Fruit fly (Drosophila melanogaster) whole organism, embryonic: Measurements from ENCODE around the gene Unc50.

ENCODE experiments used
- Asciz ChIP-seq: fragments of 200-800 bp; sonication (Bioruptor generic); optimal IDR thresholded peaks from 2 replicates; lab custom pipeline; 2017; ENCODE audit warnings: missing biosample characterization, mild to moderate bottlenecking, missing genetic modification characterization, missing genetic modification reagents
- CG10267 ChIP-seq: fragments of 200-800 bp; sonication (Bioruptor generic); optimal IDR thresholded peaks from 2 replicates; lab custom pipeline; 2018; ENCODE audit warnings: missing biosample characterization, mild to moderate bottlenecking, missing genetic modification characterization, moderate library complexity
- CG10366 ChIP-seq: fragments of 200-800 bp; sonication (Bioruptor generic); IDR thresholded peaks from 2 replicates; pipeline ENCODE4 v1.3.6; 2022; ENCODE audit warnings: missing biosample characterization, missing genetic modification characterization
- CG10565 ChIP-seq: fragments of 200-800 bp; sonication (Bioruptor generic); optimal IDR thresholded peaks from 3 replicates; lab custom pipeline; 2016; ENCODE audit warnings: missing biosample characterization, mild to moderate bottlenecking, missing genetic modification characterization
- CG11093 ChIP-seq: fragments of 200-800 bp; sonication (Bioruptor generic); IDR thresholded peaks from 3 replicates; pipeline ENCODE4 v1.3.6; 2022; ENCODE audit warnings: missing biosample characterization, missing genetic modification characterization
- CG11398 ChIP-seq: fragments of 200-800 bp; sonication (Bioruptor generic); optimal IDR thresholded peaks from 2 replicates; lab custom pipeline; 2016; ENCODE audit warnings: missing biosample characterization, missing genetic modification characterization
- CG11560 ChIP-seq: fragments of 200-800 bp; sonication (Bioruptor generic); IDR thresholded peaks from 3 replicates; pipeline ENCODE4 v1.3.6; 2022; ENCODE audit warnings: missing biosample characterization, missing genetic modification characterization
- CG12219 ChIP-seq: fragments of 200-800 bp; sonication (Bioruptor generic); optimal IDR thresholded peaks from 3 replicates; lab custom pipeline; 2018; ENCODE audit warnings: missing biosample characterization, mild to moderate bottlenecking, missing genetic modification characterization
- CG1529 ChIP-seq: fragments of 200-800 bp; sonication (Bioruptor generic); optimal IDR thresholded peaks from 3 replicates; lab custom pipeline; 2018; ENCODE audit warnings: missing biosample characterization, missing genetic modification characterization
- CG17802 ChIP-seq: fragments of 200-800 bp; sonication (Bioruptor generic); optimal IDR thresholded peaks from 2 replicates; lab custom pipeline; 2018; ENCODE audit warnings: missing biosample characterization, mild to moderate bottlenecking, missing genetic modification characterization, moderate library complexity
- CG2712 ChIP-seq: fragments of 200-800 bp; optimal IDR thresholded peaks from 3 replicates; lab custom pipeline; 2019; ENCODE audit warnings: missing biosample characterization, mild to moderate bottlenecking, missing genetic modification characterization, moderate library complexity
- CG30020 ChIP-seq: fragments of 200-800 bp; optimal IDR thresholded peaks from 2 replicates; lab custom pipeline; 2019; ENCODE audit warnings: missing biosample characterization, mild to moderate bottlenecking, missing genetic modification characterization, moderate library complexity
- CG3995 ChIP-seq: fragments of 200-800 bp; sonication (Bioruptor generic); optimal IDR thresholded peaks from 3 replicates; lab custom pipeline; 2016; ENCODE audit warnings: missing biosample characterization, missing genetic modification characterization
- CG4707 ChIP-seq: fragments of 200-800 bp; sonication (Bioruptor generic); optimal IDR thresholded peaks from 2 replicates; lab custom pipeline; 2018; ENCODE audit warnings: missing biosample characterization, mild to moderate bottlenecking, missing genetic modification characterization, moderate library complexity
- CG4854 ChIP-seq: fragments of 200-800 bp; sonication (Bioruptor generic); optimal IDR thresholded peaks from 2 replicates; lab custom pipeline; 2016; ENCODE audit warnings: missing biosample characterization, missing genetic modification characterization, inconsistent platforms
- CG5953 ChIP-seq: fragments of 200-800 bp; sonication (Bioruptor generic); IDR thresholded peaks from 2 replicates; pipeline ENCODE4 v1.3.6; 2022; ENCODE audit warnings: missing biosample characterization, missing genetic modification characterization
- CG6175 ChIP-seq: fragments of 200-800 bp; sonication (Bioruptor generic); IDR thresholded peaks from 3 replicates; pipeline ENCODE4 v1.3.6; 2022; ENCODE audit warnings: missing biosample characterization, missing genetic modification characterization
- CG8388 ChIP-seq: fragments of 200-800 bp; sonication (Bioruptor generic); optimal IDR thresholded peaks from 2 replicates; lab custom pipeline; 2019; ENCODE audit warnings: missing biosample characterization, mild to moderate bottlenecking, missing genetic modification characterization, moderate library complexity
- CG8924 ChIP-seq: fragments of 200-800 bp; optimal IDR thresholded peaks from 3 replicates; lab custom pipeline; 2019; ENCODE audit warnings: missing biosample characterization, mild to moderate bottlenecking, missing genetic modification characterization, moderate library complexity
- CG8944 ChIP-seq: fragments of 200-800 bp; sonication (Bioruptor generic); optimal IDR thresholded peaks from 3 replicates; lab custom pipeline; 2016; ENCODE audit warnings: missing biosample characterization, missing genetic modification characterization
- CG9876 ChIP-seq: fragments of 200-800 bp; sonication (Bioruptor generic); optimal IDR thresholded peaks from 2 replicates; lab custom pipeline; 2016; ENCODE audit warnings: missing biosample characterization, missing genetic modification characterization
- D ChIP-seq, 2 experiments: fragments of 200-800 bp in 1 of 2; fragments of >200 bp in 1 of 2; sonication (Bioruptor generic) in 1 of 2; optimal IDR thresholded peaks; 2 replicates in 1 of 2; 3 replicates in 1 of 2; lab custom pipeline; 2017; ENCODE audit warnings: mild to moderate bottlenecking in 1 of 2, missing biosample characterization in 1 of 2, missing genetic modification characterization in 1 of 2, missing genetic modification reagents in 1 of 2
- D19A ChIP-seq: fragments of 200-800 bp; optimal IDR thresholded peaks from 3 replicates; lab custom pipeline; 2019; ENCODE audit warnings: missing biosample characterization, mild to moderate bottlenecking, missing genetic modification characterization, moderate library complexity
- Dbx ChIP-seq: fragments of 200-800 bp; sonication (Bioruptor generic); IDR thresholded peaks from 3 replicates; pipeline ENCODE4 v1.3.6; 2022; ENCODE audit warnings: missing biosample characterization, missing genetic modification characterization
- Dip3 ChIP-seq: fragments of 200-800 bp; sonication (Bioruptor generic); optimal IDR thresholded peaks from 3 replicates; lab custom pipeline; 2016; ENCODE audit warnings: missing biosample characterization, missing genetic modification characterization
- HmgD ChIP-seq: fragments of 200-800 bp; sonication (Bioruptor generic); optimal IDR thresholded peaks from 3 replicates; lab custom pipeline; 2016; ENCODE audit warnings: missing biosample characterization, missing genetic modification characterization
- NK7.1 ChIP-seq: fragments of 200-800 bp; sonication (Bioruptor generic); optimal IDR thresholded peaks from 3 replicates; lab custom pipeline; 2016; ENCODE audit warnings: missing biosample characterization, missing genetic modification characterization
- Sox100B ChIP-seq: fragments of 200-800 bp; sonication (Bioruptor generic); optimal IDR thresholded peaks from 3 replicates; lab custom pipeline; 2018; ENCODE audit warnings: missing biosample characterization, mild to moderate bottlenecking, missing genetic modification characterization
- Tbp ChIP-seq: fragments of >200 bp; optimal IDR thresholded peaks from 2 replicates; lab custom pipeline; 2018; ENCODE audit warnings: missing biosample characterization, missing genetic modification characterization
- bcd ChIP-seq: fragments of 200-800 bp; sonication (Bioruptor generic); optimal IDR thresholded peaks from 2 replicates; lab custom pipeline; 2017; ENCODE audit warnings: missing biosample characterization, mild to moderate bottlenecking, missing genetic modification characterization
- cg ChIP-seq: fragments of 200-800 bp; sonication (Bioruptor generic); optimal IDR thresholded peaks from 3 replicates; lab custom pipeline; 2019; ENCODE audit warnings: missing biosample characterization, mild to moderate bottlenecking, missing genetic modification characterization, moderate library complexity
- chinmo ChIP-seq: fragments of 200-800 bp; sonication (Bioruptor generic); IDR thresholded peaks from 4 replicates; pipeline ENCODE4 v1.3.6; 2022; ENCODE audit warnings: missing biosample characterization, missing genetic modification characterization; ENCODE audit not compliant: partially characterized antibody
- chn ChIP-seq: fragments of 200-800 bp; sonication (Bioruptor generic); optimal IDR thresholded peaks from 2 replicates; lab custom pipeline; 2016; ENCODE audit warnings: missing biosample characterization, missing genetic modification characterization
- ci ChIP-seq: fragments of 200-800 bp; sonication (Bioruptor generic); IDR thresholded peaks from 3 replicates; pipeline ENCODE4 v1.3.6; 2022; ENCODE audit warnings: missing biosample characterization, missing genetic modification characterization
- jing ChIP-seq: fragments of 200-800 bp; sonication (Bioruptor generic); optimal IDR thresholded peaks from 2 replicates; lab custom pipeline; 2018; ENCODE audit warnings: missing biosample characterization, mild to moderate bottlenecking, missing genetic modification characterization
- lmd ChIP-seq: fragments of 200-800 bp; sonication (Bioruptor generic); IDR thresholded peaks from 2 replicates; pipeline ENCODE4 v1.3.6; 2022; ENCODE audit warnings: missing biosample characterization, missing genetic modification characterization
- mirr ChIP-seq: fragments of 200-800 bp; sonication (Bioruptor generic); optimal IDR thresholded peaks from 3 replicates; lab custom pipeline; 2018; ENCODE audit warnings: missing biosample characterization, mild to moderate bottlenecking, missing genetic modification characterization
- pan ChIP-seq, 4 experiments: fragments of >200 bp in 3 of 4; fragments of 200-800 bp in 1 of 4; sonication (Bioruptor generic) in 1 of 4; optimal IDR thresholded peaks in 3 of 4; IDR thresholded peaks in 1 of 4; 2 replicates each; pipeline versions ENCODE4 v1.3.6 to Lab custom; 2017 to 2022; ENCODE audit warnings: missing biosample characterization in 2 of 4, missing genetic modification characterization in 2 of 4, mixed read lengths in 1 of 4
- pfk ChIP-seq: fragments of 200-800 bp; sonication (Bioruptor generic); optimal IDR thresholded peaks from 2 replicates; lab custom pipeline; 2018; ENCODE audit warnings: missing biosample characterization, mild to moderate bottlenecking, missing genetic modification characterization, moderate library complexity
- prd ChIP-seq, 3 experiments: fragments of >200 bp in 2 of 3; fragments of 200-800 bp in 1 of 3; sonication (Bioruptor generic) in 1 of 3; optimal IDR thresholded peaks in 2 of 3; IDR thresholded peaks in 1 of 3; 2 replicates in 2 of 3; 3 replicates in 1 of 3; pipeline versions ENCODE4 v1.3.6 to Lab custom; 2017 to 2022; ENCODE audit warnings: missing biosample characterization in 1 of 3, missing genetic modification characterization in 1 of 3
- pzg ChIP-seq: fragments of 200-800 bp; sonication (Bioruptor generic); optimal IDR thresholded peaks from 3 replicates; lab custom pipeline; 2018; ENCODE audit warnings: missing biosample characterization, mild to moderate bottlenecking, missing genetic modification characterization, moderate library complexity
- ranshi ChIP-seq: fragments of 200-800 bp; sonication (Bioruptor generic); IDR thresholded peaks from 2 replicates; pipeline ENCODE4 v1.3.6; 2022; ENCODE audit warnings: missing biosample characterization, missing genetic modification characterization
- sim ChIP-seq: fragments of 200-800 bp; sonication (Bioruptor generic); IDR thresholded peaks from 2 replicates; pipeline ENCODE4 v1.3.6; 2022; ENCODE audit warnings: missing biosample characterization, missing genetic modification characterization
- tll ChIP-seq, 2 experiments: fragments of 200-800 bp in 1 of 2; fragments of >200 bp in 1 of 2; sonication (Bioruptor generic) in 1 of 2; optimal IDR thresholded peaks; 2 replicates each; lab custom pipeline; 2017 to 2019; ENCODE audit warnings: missing biosample characterization in 2 of 2, missing genetic modification characterization in 2 of 2, mild to moderate bottlenecking in 1 of 2, moderate library complexity in 1 of 2
- ttk ChIP-seq: fragments of 200-800 bp; sonication (Bioruptor generic); IDR thresholded peaks from 2 replicates; pipeline ENCODE4 v2.1.2; 2022; ENCODE audit warnings: missing biosample characterization, missing genetic modification characterization
- twi ChIP-seq: fragments of 200-800 bp; optimal IDR thresholded peaks from 2 replicates; lab custom pipeline; 2019; ENCODE audit warnings: missing biosample characterization, mild to moderate bottlenecking, missing genetic modification characterization, moderate library complexity
- wor ChIP-seq: fragments of 200-800 bp; sonication (Bioruptor generic); IDR thresholded peaks from 2 replicates; pipeline ENCODE4 v1.3.6; 2022; ENCODE audit warnings: missing biosample characterization, missing genetic modification characterization

Gene Unc50

DNA sequence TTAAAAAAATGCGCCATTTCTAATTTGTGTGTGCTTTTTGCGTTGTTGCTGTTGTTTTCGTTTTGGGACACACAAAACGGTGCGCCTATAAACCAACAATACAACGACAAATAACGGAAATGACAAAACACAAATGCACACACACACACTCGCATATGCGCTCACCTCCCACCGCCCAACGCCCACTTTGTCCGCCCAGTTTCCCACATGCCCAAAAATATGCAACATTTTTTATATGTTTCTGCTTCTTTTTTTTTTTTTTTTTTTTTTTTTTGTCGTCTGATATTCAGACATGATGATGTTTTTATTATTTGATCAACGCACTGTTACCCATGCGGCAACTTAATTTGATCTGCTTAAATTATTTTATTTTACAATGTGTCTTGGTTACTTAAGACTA lies 30.8 kb upstream of the Unc50 start (continued):
- TF ChIP-seq lmd (GFP tag; lab: Robert Waterston, UW) (no peak), pfk (GFP tag; lab: Kevin White, UChicago) (no peak), Asciz (GFP tag; lab: Kevin White, UChicago) (no peak), CG11093 (GFP tag; lab: Robert Waterston, UW) (no peak), CG8388 (GFP tag; lab: Kevin White, UChicago) (no peak), sim (no peak), CG8944 (no peak), CG17802 (tag; lab: Kevin White, UChicago) (no peak), mirr (GFP tag; lab: Kevin White, UChicago) (no peak), wor (GFP tag; lab: Robert Waterston, UW) (no peak), chn (GFP tag; lab: Kevin White, UChicago) (peak; percentile 68), CG4707 (GFP tag; lab: Kevin White, UChicago) (no peak), cg (GFP tag; lab: Kevin White, UChicago) (peak; percentile 42), CG11398 (GFP tag; lab: Kevin White, UChicago) (no peak), CG30020 (no peak), D19A (no peak), HmgD (GFP tag; lab: Kevin White, UChicago) (no peak), CG1529 (GFP tag; lab: Kevin White, UChicago) (no peak), ttk (GFP tag; lab: Robert Waterston, UW) (0 out of 2 replicates have a peak, but pooled peaks have one; percentile 22), ci (GFP tag; lab: Robert Waterston, UW) (peak; percentile 47; the same call in 1 of the 3 replicates), CG2712 (tag; lab: Kevin White, UChicago) (no peak), Sox100B (GFP tag; lab: Kevin White, UChicago) (no peak), ranshi (GFP tag; lab: Robert Waterston, UW) (no peak)

dm6 chr3R:8705323-8706097 lies 29.1 kb upstream of the Unc50 start:
- TF ChIP-seq CG11560 (tag; lab: Robert Waterston, UW) (no peak), chinmo (GFP tag; lab: Robert Waterston, UW) (no peak), CG6175 (GFP tag; lab: Robert Waterston, UW) (no peak), CG10565 (GFP tag; lab: Kevin White, UChicago) (no peak), CG11398 (GFP tag; lab: Kevin White, UChicago) (no peak), pzg (GFP tag; lab: Kevin White, UChicago) (no peak), CG4854 (GFP tag; lab: Kevin White, UChicago) (no peak), NK7.1 (GFP tag; lab: Kevin White, UChicago) (no peak), pan (optimal IDR thresholded peaks at IDR 0.05; lab: Kevin White, UChicago) (no peak), pan (GFP tag; optimal IDR thresholded peaks at IDR 0.05 in 1 of 2, IDR thresholded peaks at IDR 0.05 in 1 of 2) (no peak), Dip3 (GFP tag; lab: Kevin White, UChicago) (no peak), D (optimal IDR thresholded peaks at IDR 0.05; lab: Kevin White, UChicago) (no peak), D (GFP tag; optimal IDR thresholded peaks at IDR 0.05; lab: Kevin White, UChicago) (no peak), Tbp (GFP tag; lab: Kevin White, UChicago) (no peak), prd (optimal IDR thresholded peaks at IDR 0.05; lab: Kevin White, UChicago) (no peak), prd (GFP tag; IDR thresholded peaks at IDR 0.05; lab: Robert Waterston, UW) (no peak), cg (GFP tag; lab: Kevin White, UChicago) (peak; percentile 59), twi (tag; lab: Kevin White, UChicago) (no peak), CG10366 (GFP tag; lab: Robert Waterston, UW) (no peak), jing (no peak), CG8924 (peak; percentile 8), Dbx (GFP tag; lab: Robert Waterston, UW) (no peak), CG9876 (GFP tag; lab: Kevin White, UChicago) (no peak), CG10267 (tag; lab: Kevin White, UChicago) (peak; percentile 3), CG5953 (GFP tag; lab: Robert Waterston, UW) (no peak), tll (GFP tag; optimal IDR thresholded peaks at IDR 0.05; lab: Kevin White, UChicago) (no peak), CG3995 (GFP tag; lab: Kevin White, UChicago) (no peak), bcd (GFP tag; lab: Kevin White, UChicago) (no peak), CG12219 (GFP tag; lab: Kevin White, UChicago) (no peak)
